Fruit fly (Drosophila melanogaster) whole organism, embryonic: ENCODE data around the gene Targ3.

Experiments used
- Antp ChIP-seq: fragments of 200-800 bp; sonication (Bioruptor generic); optimal IDR thresholded peaks from 3 replicates; lab custom pipeline; 2016; ENCODE audit warnings: missing biosample characterization, missing genetic modification characterization
- Asciz ChIP-seq: fragments of 200-800 bp; sonication (Bioruptor generic); optimal IDR thresholded peaks from 2 replicates; lab custom pipeline; 2017; ENCODE audit warnings: missing biosample characterization, mild to moderate bottlenecking, missing genetic modification characterization, missing genetic modification reagents
- CG10209 ChIP-seq: fragments of 200-800 bp; sonication (Bioruptor generic); optimal IDR thresholded peaks from 3 replicates; lab custom pipeline; 2017; ENCODE audit warnings: missing biosample characterization, mild to moderate bottlenecking, missing genetic modification characterization, missing genetic modification reagents
- CG10321 ChIP-seq: fragments of 200-800 bp; sonication (Bioruptor generic); IDR thresholded peaks from 2 replicates; pipeline ENCODE4 v1.3.6; 2022; ENCODE audit warnings: missing biosample characterization, missing genetic modification characterization
- CG12071 ChIP-seq: fragments of 200-800 bp; sonication (Bioruptor generic); optimal IDR thresholded peaks from 3 replicates; lab custom pipeline; 2018; ENCODE audit warnings: missing biosample characterization, mild to moderate bottlenecking, missing genetic modification characterization
- CG13123 ChIP-seq: fragments of 200-800 bp; sonication (Bioruptor generic); optimal IDR thresholded peaks from 2 replicates; lab custom pipeline; 2016; ENCODE audit warnings: missing biosample characterization, missing genetic modification characterization
- CG13894 ChIP-seq: fragments of 200-800 bp; sonication (Bioruptor generic); optimal IDR thresholded peaks from 3 replicates; lab custom pipeline; 2018; ENCODE audit warnings: missing biosample characterization, mild to moderate bottlenecking, missing genetic modification characterization, moderate library complexity
- CG14050 ChIP-seq: fragments of 200-800 bp; sonication (Bioruptor generic); IDR thresholded peaks from 3 replicates; pipeline ENCODE4 v1.3.6; 2022; ENCODE audit warnings: missing biosample characterization, missing genetic modification characterization
- CG14441 ChIP-seq: fragments of 200-800 bp; sonication (Bioruptor generic); IDR thresholded peaks from 2 replicates; pipeline ENCODE4 v1.3.6; 2022; ENCODE audit warnings: missing biosample characterization, missing genetic modification characterization
- CG16863 ChIP-seq: fragments of 200-800 bp; sonication (Bioruptor generic); optimal IDR thresholded peaks from 3 replicates; lab custom pipeline; 2016; ENCODE audit warnings: missing biosample characterization, missing genetic modification characterization
- CG17359 ChIP-seq: fragments of 200-800 bp; sonication (Bioruptor generic); optimal IDR thresholded peaks from 3 replicates; lab custom pipeline; 2018; ENCODE audit warnings: missing biosample characterization, mild to moderate bottlenecking, missing genetic modification characterization, moderate library complexity
- CG18619 ChIP-seq: fragments of 200-800 bp; sonication (Bioruptor generic); optimal IDR thresholded peaks from 3 replicates; lab custom pipeline; 2017; ENCODE audit warnings: missing biosample characterization, mild to moderate bottlenecking, missing genetic modification characterization
- CG30403 ChIP-seq: fragments of 200-800 bp; sonication (Bioruptor generic); optimal IDR thresholded peaks from 3 replicates; lab custom pipeline; 2016; ENCODE audit warnings: missing biosample characterization, missing genetic modification characterization
- CG30431 ChIP-seq: fragments of 200-800 bp; sonication (Bioruptor generic); optimal IDR thresholded peaks from 2 replicates; lab custom pipeline; 2017; ENCODE audit warnings: missing biosample characterization, missing genetic modification characterization
- CG3065 ChIP-seq: fragments of 200-800 bp; sonication (Bioruptor generic); optimal IDR thresholded peaks from 2 replicates; lab custom pipeline; 2016; ENCODE audit warnings: missing biosample characterization, missing genetic modification characterization
- CG33557 ChIP-seq: fragments of 200-800 bp; sonication (Bioruptor generic); optimal IDR thresholded peaks from 2 replicates; lab custom pipeline; 2019; ENCODE audit warnings: missing biosample characterization, mild to moderate bottlenecking, missing genetic modification characterization, moderate library complexity
- CG34422 ChIP-seq: fragments of 200-800 bp; sonication (Bioruptor generic); IDR thresholded peaks from 3 replicates; pipeline ENCODE4 v1.3.6; 2022; ENCODE audit warnings: missing biosample characterization, missing genetic modification characterization
- CG3838 ChIP-seq: fragments of 200-800 bp; sonication (Bioruptor generic); optimal IDR thresholded peaks from 3 replicates; lab custom pipeline; 2016; ENCODE audit warnings: missing biosample characterization, missing genetic modification characterization
- CG6854 ChIP-seq: fragments of 200-800 bp; sonication (Bioruptor generic); optimal IDR thresholded peaks from 3 replicates; lab custom pipeline; 2017; ENCODE audit warnings: missing biosample characterization, mild to moderate bottlenecking, missing genetic modification characterization
- CG7963 ChIP-seq: fragments of 200-800 bp; sonication (Bioruptor generic); IDR thresholded peaks from 3 replicates; pipeline ENCODE4 v1.3.6; 2022; ENCODE audit warnings: missing biosample characterization, missing genetic modification characterization; ENCODE audit not compliant: partially characterized antibody
- Dbx ChIP-seq: fragments of 200-800 bp; sonication (Bioruptor generic); IDR thresholded peaks from 3 replicates; pipeline ENCODE4 v1.3.6; 2022; ENCODE audit warnings: missing biosample characterization, missing genetic modification characterization
- Doc3 ChIP-seq: fragments of 200-800 bp; sonication (Bioruptor generic); IDR thresholded peaks from 3 replicates; pipeline ENCODE4 v1.3.6; 2022; ENCODE audit warnings: missing biosample characterization, missing genetic modification characterization; ENCODE audit not compliant: partially characterized antibody
- Fer1 ChIP-seq: fragments of 200-800 bp; sonication (Bioruptor generic); optimal IDR thresholded peaks from 2 replicates; lab custom pipeline; 2017; ENCODE audit warnings: missing biosample characterization, mild to moderate bottlenecking, missing genetic modification characterization
- HLHmδ ChIP-seq: fragments of 200-800 bp; sonication (Bioruptor generic); optimal IDR thresholded peaks from 2 replicates; lab custom pipeline; 2018; ENCODE audit warnings: missing biosample characterization, mild to moderate bottlenecking, missing genetic modification characterization, moderate library complexity
- Hmx ChIP-seq: fragments of 200-800 bp; sonication (Bioruptor generic); optimal IDR thresholded peaks from 2 replicates; lab custom pipeline; 2016; ENCODE audit warnings: missing biosample characterization, missing genetic modification characterization
- Mes4 ChIP-seq: fragments of 200-800 bp; sonication (Bioruptor generic); optimal IDR thresholded peaks from 2 replicates; lab custom pipeline; 2016; ENCODE audit warnings: missing biosample characterization, missing genetic modification characterization
- Myb ChIP-seq: fragments of 200-800 bp; sonication (Bioruptor generic); optimal IDR thresholded peaks from 2 replicates; lab custom pipeline; 2016; ENCODE audit warnings: missing biosample characterization, missing genetic modification characterization
- Six4 ChIP-seq: fragments of 200-800 bp; sonication (Bioruptor generic); optimal IDR thresholded peaks from 2 replicates; lab custom pipeline; 2016; ENCODE audit warnings: missing biosample characterization, missing genetic modification characterization
- Sry-δ ChIP-seq: fragments of 200-800 bp; sonication (Bioruptor generic); optimal IDR thresholded peaks from 2 replicates; lab custom pipeline; 2016; ENCODE audit warnings: missing biosample characterization, missing genetic modification characterization
- Tbp ChIP-seq: fragments of >200 bp; optimal IDR thresholded peaks from 2 replicates; lab custom pipeline; 2018; ENCODE audit warnings: missing biosample characterization, missing genetic modification characterization
- Xrp1 ChIP-seq: fragments of 200-800 bp; sonication (Bioruptor generic); IDR thresholded peaks from 2 replicates; pipeline ENCODE4 v1.3.6; 2022; ENCODE audit warnings: missing biosample characterization, missing genetic modification characterization
- bsh ChIP-seq, 2 experiments: fragments of 200-800 bp; sonication (Bioruptor generic); optimal IDR thresholded peaks; 2 replicates each; lab custom pipeline; 2017 to 2018; ENCODE audit warnings: mild to moderate bottlenecking in 2 of 2, missing biosample characterization in 2 of 2, missing genetic modification characterization in 2 of 2, moderate library complexity in 1 of 2
- chn ChIP-seq: fragments of 200-800 bp; sonication (Bioruptor generic); optimal IDR thresholded peaks from 2 replicates; lab custom pipeline; 2016; ENCODE audit warnings: missing biosample characterization, missing genetic modification characterization
- ci ChIP-seq: fragments of 200-800 bp; sonication (Bioruptor generic); IDR thresholded peaks from 3 replicates; pipeline ENCODE4 v1.3.6; 2022; ENCODE audit warnings: missing biosample characterization, missing genetic modification characterization
- crp ChIP-seq, 2 experiments: fragments of 200-800 bp; sonication (Bioruptor generic); optimal IDR thresholded peaks; 2 replicates in 1 of 2; 3 replicates in 1 of 2; lab custom pipeline; 2017; ENCODE audit warnings: missing biosample characterization in 2 of 2, missing genetic modification characterization in 2 of 2, mild to moderate bottlenecking in 1 of 2, moderate library complexity in 1 of 2
- danr ChIP-seq: fragments of 200-800 bp; sonication (Bioruptor generic); IDR thresholded peaks from 2 replicates; pipeline ENCODE4 v1.3.6; 2022; ENCODE audit warnings: missing biosample characterization, missing genetic modification characterization
- dati ChIP-seq: fragments of 200-800 bp; sonication (Bioruptor generic); IDR thresholded peaks from 2 replicates; pipeline ENCODE4 v1.3.6; 2022; ENCODE audit warnings: missing biosample characterization, missing genetic modification characterization
- eyg ChIP-seq: fragments of 200-800 bp; sonication (Bioruptor generic); optimal IDR thresholded peaks from 3 replicates; lab custom pipeline; 2016; ENCODE audit warnings: missing biosample characterization, missing genetic modification characterization
- gt ChIP-seq: fragments of 200-800 bp; sonication (Bioruptor generic); IDR thresholded peaks from 2 replicates; pipeline ENCODE4 v1.3.6; 2022; ENCODE audit warnings: missing biosample characterization, missing genetic modification characterization
- ham ChIP-seq: fragments of 200-800 bp; sonication (Bioruptor generic); IDR thresholded peaks from 2 replicates; pipeline ENCODE4 v1.3.6; 2022; ENCODE audit warnings: missing biosample characterization, missing genetic modification characterization
- hth ChIP-seq: fragments of >200 bp; optimal IDR thresholded peaks from 2 replicates; lab custom pipeline; 2017; ENCODE audit warnings: inconsistent platforms
- jing ChIP-seq: fragments of 200-800 bp; sonication (Bioruptor generic); optimal IDR thresholded peaks from 2 replicates; lab custom pipeline; 2018; ENCODE audit warnings: missing biosample characterization, mild to moderate bottlenecking, missing genetic modification characterization
- kah ChIP-seq: fragments of 200-800 bp; sonication (Bioruptor generic); optimal IDR thresholded peaks from 2 replicates; lab custom pipeline; 2018; ENCODE audit warnings: missing biosample characterization, mild to moderate bottlenecking, missing genetic modification characterization
- ken ChIP-seq: fragments of 200-800 bp; sonication (Bioruptor generic); IDR thresholded peaks from 3 replicates; pipeline ENCODE4 v1.3.6; 2022; ENCODE audit warnings: missing biosample characterization, missing genetic modification characterization
- klu ChIP-seq: fragments of 200-800 bp; sonication (Bioruptor generic); IDR thresholded peaks from 2 replicates; pipeline ENCODE4 v1.3.6; 2022; ENCODE audit warnings: missing biosample characterization, missing genetic modification characterization
- maf-S ChIP-seq: fragments of 200-800 bp; sonication (Bioruptor generic); optimal IDR thresholded peaks from 2 replicates; lab custom pipeline; 2016; ENCODE audit warnings: missing biosample characterization, missing genetic modification characterization
- mam ChIP-seq: fragments of 200-800 bp; sonication (Bioruptor generic); optimal IDR thresholded peaks from 3 replicates; lab custom pipeline; 2016; ENCODE audit warnings: missing biosample characterization, missing genetic modification characterization
- mirr ChIP-seq: fragments of 200-800 bp; sonication (Bioruptor generic); optimal IDR thresholded peaks from 3 replicates; lab custom pipeline; 2018; ENCODE audit warnings: missing biosample characterization, mild to moderate bottlenecking, missing genetic modification characterization
- nom ChIP-seq: fragments of 200-800 bp; sonication (Bioruptor generic); optimal IDR thresholded peaks from 2 replicates; lab custom pipeline; 2017; ENCODE audit warnings: missing biosample characterization, missing genetic modification characterization, mild to moderate bottlenecking, moderate library complexity, missing genetic modification reagents
- pho ChIP-seq: fragments of 200-800 bp; sonication (Bioruptor generic); optimal IDR thresholded peaks from 2 replicates; lab custom pipeline; 2016; ENCODE audit warnings: missing biosample characterization, missing genetic modification characterization
- phol ChIP-seq: fragments of 200-800 bp; sonication (Bioruptor generic); optimal IDR thresholded peaks from 3 replicates; lab custom pipeline; 2018; ENCODE audit warnings: missing biosample characterization, mild to moderate bottlenecking, missing genetic modification characterization, moderate library complexity
- run ChIP-seq: fragments of 200-800 bp; sonication (Bioruptor generic); optimal IDR thresholded peaks from 3 replicates; lab custom pipeline; 2018; ENCODE audit warnings: missing biosample characterization, mild to moderate bottlenecking, missing genetic modification characterization
- vnd ChIP-seq: fragments of 200-800 bp; sonication (Bioruptor generic); IDR thresholded peaks from 3 replicates; pipeline ENCODE4 v1.3.6; 2022; ENCODE audit warnings: missing biosample characterization, missing genetic modification characterization; ENCODE audit not compliant: partially characterized antibody

Targ3 gene

dm6 chr3L:21192024-21192423 is 4.6 kb upstream of the Targ3 start (continued):
- TF ChIP-seq eyg (no peak), CG10209 (GFP tag; lab: Kevin White, UChicago) (no peak), Mes4 (no peak), CG18619 (no peak), Antp (GFP tag; lab: Kevin White, UChicago) (no peak), danr (GFP tag; lab: Robert Waterston, UW) (no peak), CG34422 (no peak), pho (GFP tag; lab: Kevin White, UChicago) (no peak), chn (GFP tag; lab: Kevin White, UChicago) (no peak), mam (GFP tag; lab: Kevin White, UChicago) (no peak), ham (GFP tag; lab: Robert Waterston, UW) (no peak), dati (GFP tag; lab: Robert Waterston, UW) (no peak), jing (GFP tag; lab: Kevin White, UChicago) (no peak), CG30403 (GFP tag; lab: Kevin White, UChicago) (no peak), run (tag; lab: Kevin White, UChicago) (no peak), ci (GFP tag; lab: Robert Waterston, UW) (0 out of 3 replicates have a peak, but pooled peaks have one; percentile 10), Asciz (GFP tag; lab: Kevin White, UChicago) (no peak), CG16863 (GFP tag; lab: Kevin White, UChicago) (no peak), Doc3 (GFP tag; lab: Robert Waterston, UW) (no peak), Fer1 (GFP tag; lab: Kevin White, UChicago) (peak; percentile 49), CG10321 (no peak), CG7963 (no peak), CG30431 (GFP tag; lab: Kevin White, UChicago) (no peak), CG17359 (tag; lab: Kevin White, UChicago) (no peak), ken (GFP tag; lab: Robert Waterston, UW) (no peak), hth (lab: Kevin White, UChicago) (no peak), klu (GFP tag; lab: Robert Waterston, UW) (no peak), Sry-δ (GFP tag; lab: Kevin White, UChicago) (no peak), Six4 (GFP tag; lab: Kevin White, UChicago) (no peak), CG6854 (GFP tag; lab: Kevin White, UChicago) (peak; percentile 33), CG12071 (GFP tag; lab: Kevin White, UChicago) (peak; percentile 33), Xrp1 (GFP tag; lab: Robert Waterston, UW) (no peak), Dbx (GFP tag; lab: Robert Waterston, UW) (0 out of 3 replicates have a peak, but pooled peaks have one; percentile 9), crp (GFP tag; optimal IDR thresholded peaks at IDR 0.05; lab: Kevin White, UChicago) (no peak), kah (GFP tag; lab: Kevin White, UChicago) (no peak), vnd (no peak), CG13123 (no peak), phol (tag; lab: Kevin White, UChicago) (no peak), Hmx (GFP tag; lab: Kevin White, UChicago) (no peak), Tbp (no peak), nom (GFP tag; lab: Kevin White, UChicago) (peak; percentile 33), gt (GFP tag; lab: Robert Waterston, UW) (no peak), CG3065 (GFP tag; lab: Kevin White, UChicago) (no peak), HLHmδ (GFP tag; lab: Kevin White, UChicago) (no peak), CG33557 (GFP tag; lab: Kevin White, UChicago) (no peak), CG13894 (peak; percentile 43), maf-S (GFP tag; lab: Kevin White, UChicago) (no peak), CG14050 (GFP tag; lab: Robert Waterston, UW) (no peak), mirr (GFP tag; lab: Kevin White, UChicago) (peak; percentile 44), CG14441 (GFP tag; lab: Robert Waterston, UW) (no peak), CG3838 (GFP tag; lab: Kevin White, UChicago) (no peak), Myb (GFP tag; lab: Kevin White, UChicago) (no peak), bsh (GFP tag; optimal IDR thresholded peaks at IDR 0.05; lab: Kevin White, UChicago) (no peak)
